Worm (Caenorhabditis elegans) whole organism, L1 larva: Measurements from ENCODE around the gene moc-2.

Experiments
- F16B12.6 ChIP-seq: fragments of 150-350 bp; optimal IDR thresholded peaks from 2 replicates; lab custom pipeline; 2014; ENCODE audit warnings: missing biosample characterization, missing genetic modification characterization
- aha-1 ChIP-seq: fragments of 150-350 bp; optimal IDR thresholded peaks from 2 replicates; lab custom pipeline; 2014; ENCODE audit warnings: missing biosample characterization, missing genetic modification characterization
- elt-3 ChIP-seq, 6 experiments: fragments of 150-350 bp in 1 of 6; sonication (generic microtip); optimal IDR thresholded peaks; 2 replicates each; lab custom pipeline; 2017 to 2018; ENCODE audit warnings: missing biosample characterization in 6 of 6, missing genetic modification characterization in 6 of 6, inconsistent platforms in 1 of 6
- hlh-4 ChIP-seq: sonication (generic microtip); optimal IDR thresholded peaks from 2 replicates; lab custom pipeline; 2016; ENCODE audit warnings: mild to moderate bottlenecking, missing genetic modification characterization, missing compliant biosample characterization
- lin-39 ChIP-seq: fragments of 150-350 bp; optimal IDR thresholded peaks from 2 replicates; lab custom pipeline; 2014; ENCODE audit warnings: missing biosample characterization, missing genetic modification reagents, missing genetic modification characterization
- nhr-12 ChIP-seq: sonication (generic microtip); optimal IDR thresholded peaks from 2 replicates; lab custom pipeline; 2017; ENCODE audit warnings: missing biosample characterization, missing genetic modification characterization
- nhr-77 ChIP-seq: fragments of 150-350 bp; optimal IDR thresholded peaks from 2 replicates; lab custom pipeline; 2014; ENCODE audit warnings: missing biosample characterization, missing genetic modification characterization
- skn-1 ChIP-seq: fragments of 150-350 bp; optimal IDR thresholded peaks from 2 replicates; lab custom pipeline; 2014; ENCODE audit warnings: missing biosample characterization, missing genetic modification characterization

DNA sequence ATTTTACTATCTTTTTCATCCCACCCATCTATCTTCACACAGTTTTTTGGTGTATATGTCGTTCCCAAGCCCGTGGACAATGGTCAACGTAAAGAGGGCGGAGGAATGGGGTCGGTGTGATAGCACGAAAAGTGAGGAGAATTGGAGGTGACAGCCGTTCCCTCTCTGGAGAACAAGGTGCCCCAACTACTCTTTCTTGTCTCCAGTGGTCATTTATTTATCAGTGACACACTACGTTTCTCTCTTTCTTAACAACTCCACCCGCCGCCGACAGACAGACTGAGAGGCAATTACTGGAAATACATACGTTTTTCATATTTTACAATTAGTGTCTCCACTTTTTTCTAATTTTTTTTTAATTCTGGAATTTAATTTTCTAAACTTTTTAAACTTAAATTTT, 47.1 kb downstream of the moc-2 start:
- TF ChIP-seq hlh-4 (tag; lab: Kevin White, UChicago) (no peak), nhr-12 (no peak), skn-1 (tag; lab: Kevin White, UChicago) (no peak), F16B12.6 (no peak), lin-39 (no peak), nhr-77 (tag; lab: Kevin White, UChicago) (no peak), elt-3 (tag; optimal IDR thresholded peaks at IDR 0.05; lab: Kevin White, UChicago) (no peak), aha-1 (tag; lab: Kevin White, UChicago) (no peak)
